Worm (Caenorhabditis elegans): ENCODE data around the gene C35C5.9.

- TF ChIP-seq T22C8.4 (GFP tag; IDR thresholded peaks at IDR 0.05) (no peak), flt-1 (GFP tag; IDR thresholded peaks at IDR 0.05) (0 out of 2 replicates have a peak, but pooled peaks have one; percentile 7), ref-1 (GFP tag; conservative IDR thresholded peaks at IDR 0.05) (no peak), ztf-23 (GFP tag; IDR thresholded peaks at IDR 0.05) (no peak), cog-1 (tag; optimal IDR thresholded peaks at IDR 0.05) (peak; percentile 59), ztf-29 (GFP tag; IDR thresholded peaks at IDR 0.05) (no peak), klf-2 (GFP tag; conservative IDR thresholded peaks at IDR 0.05) (no peak), med-1 (GFP tag; optimal IDR thresholded peaks at IDR 0.05; ENCODE audit: insufficient read depth) (no peak)
These were observed 14.2 kb upstream of the C35C5.9 start, which contains the start of gene sdc-2 for ce11 chrX:11522058-11522757.

Data from whole organism, midembryonic.